Fruit fly (Drosophila melanogaster) Kc167 (cell line): ENCODE results near the gene p24-1.

Source experiments
- Myc ChIP-seq: fragments of >200 bp; optimal IDR thresholded peaks from 2 replicates; lab custom pipeline; 2017; ENCODE audit warnings: missing external identifiers
- psq ChIP-seq: fragments of >200 bp; optimal IDR thresholded peaks from 2 replicates; lab custom pipeline; 2017; ENCODE audit warnings: missing external identifiers
- ttk ChIP-seq: sonication (Bioruptor generic); optimal IDR thresholded peaks from 2 replicates; lab custom pipeline; 2017; ENCODE audit warnings: missing external identifiers

dm6 chrX:11828336-11829007 is 23.9 kb downstream of the p24-1 start:
- TF ChIP-seq ttk (lab: Kevin White, UChicago) (no peak), Myc (lab: Kevin White, UChicago) (no peak), psq (lab: Kevin White, UChicago) (no peak)
